Worm (Caenorhabditis elegans) whole organism, L4 larva: ENCODE results near the gene Y39A1A.24.

Source experiments
- Y105C5A.15 ChIP-seq: fragments of 200-800 bp; sonication (Bioruptor generic); IDR thresholded peaks from 2 replicates; pipeline ENCODE4 v1.3.6; 2022; ENCODE audit warnings: missing genetic modification characterization, missing compliant biosample characterization
- Y75B8A.6 ChIP-seq: fragments of 200-800 bp; sonication (Bioruptor generic); IDR thresholded peaks from 2 replicates; pipeline ENCODE4 v1.3.6; 2022; ENCODE audit warnings: missing genetic modification reagents, missing genetic modification characterization, missing compliant biosample characterization
- aha-1 ChIP-seq: fragments of 150-350 bp; peaks from one replicate; lab custom pipeline; 2014; ENCODE audit warnings: missing biosample characterization, missing genetic modification characterization
- ceh-44 ChIP-seq: fragments of 200-800 bp; sonication (Bioruptor generic); IDR thresholded peaks from 2 replicates; pipeline ENCODE4 v1.3.6; 2022; ENCODE audit warnings: missing genetic modification reagents, missing genetic modification characterization, missing compliant biosample characterization
- ctbp-1 ChIP-seq: fragments of 200-800 bp; sonication (Bioruptor generic); IDR thresholded peaks from 2 replicates; pipeline ENCODE4 v1.3.6; 2022; ENCODE audit warnings: missing genetic modification reagents, missing genetic modification characterization, missing compliant biosample characterization
- egl-27 ChIP-seq: sonication (generic microtip); optimal IDR thresholded peaks from 3 replicates; lab custom pipeline; 2017; ENCODE audit warnings: missing biosample characterization, missing genetic modification reagents, missing genetic modification characterization
- hlh-30 ChIP-seq: sonication (generic microtip); optimal IDR thresholded peaks from 2 replicates; lab custom pipeline; 2017; ENCODE audit warnings: antibody characterized with exemption, mild to moderate bottlenecking, missing genetic modification characterization, missing compliant biosample characterization; ENCODE audit not compliant: insufficient read depth
- hmg-1.1 ChIP-seq: fragments of 200-800 bp; sonication (Bioruptor generic); IDR thresholded peaks from 2 replicates; pipeline ENCODE4 v1.3.6; 2022; ENCODE audit warnings: missing genetic modification reagents, missing genetic modification characterization, missing compliant biosample characterization
- lin-1 ChIP-seq: fragments of 200-800 bp; sonication (Bioruptor generic); IDR thresholded peaks from 2 replicates; pipeline ENCODE4 v1.3.6; 2022; ENCODE audit warnings: missing genetic modification reagents, missing genetic modification characterization, missing compliant biosample characterization
- lin-29 ChIP-seq: fragments of 200-800 bp; sonication (Bioruptor generic); IDR thresholded peaks from 2 replicates; pipeline ENCODE4 v1.3.6; 2022; ENCODE audit warnings: missing genetic modification reagents, missing genetic modification characterization, missing compliant biosample characterization
- lsy-2 ChIP-seq, 2 experiments: fragments of 150-350 bp in 1 of 2; sonication (generic microtip) in 1 of 2; optimal IDR thresholded peaks; 2 replicates each; lab custom pipeline; 2014 to 2017; ENCODE audit warnings: missing biosample characterization in 2 of 2, missing genetic modification characterization in 2 of 2
- mdl-1 ChIP-seq, 2 experiments: fragments of 150-350 bp in 1 of 2; sonication (generic microtip) in 1 of 2; optimal IDR thresholded peaks; 2 replicates each; lab custom pipeline; 2014 to 2017; ENCODE audit warnings: missing biosample characterization in 2 of 2, missing genetic modification characterization in 2 of 2
- mep-1 ChIP-seq: fragments of 150-350 bp; sonication (generic microtip); optimal IDR thresholded peaks from 3 replicates; lab custom pipeline; 2014; ENCODE audit warnings: missing biosample characterization, missing genetic modification characterization
- mxl-3 ChIP-seq: fragments of 200-800 bp; sonication (Bioruptor generic); optimal IDR thresholded peaks from 2 replicates; lab custom pipeline; 2018; ENCODE audit warnings: mild to moderate bottlenecking, missing genetic modification characterization, missing compliant biosample characterization
- nhr-111 ChIP-seq: fragments of 200-800 bp; sonication (Bioruptor generic); optimal IDR thresholded peaks from 2 replicates; lab custom pipeline; 2018; ENCODE audit warnings: mild to moderate bottlenecking, missing genetic modification characterization, missing compliant biosample characterization
- nhr-25 ChIP-seq: sonication (generic microtip); optimal IDR thresholded peaks from 2 replicates; lab custom pipeline; 2017; ENCODE audit warnings: missing genetic modification characterization, mild to moderate bottlenecking, missing compliant biosample characterization, antibody characterized with exemption, moderate library complexity, borderline replicate concordance; ENCODE audit not compliant: insufficient read depth
- nhr-28 ChIP-seq: fragments of 150-350 bp; optimal IDR thresholded peaks from 2 replicates; lab custom pipeline; 2014; ENCODE audit warnings: missing biosample characterization, missing genetic modification characterization
- php-3 ChIP-seq: fragments of 200-800 bp; sonication (Bioruptor generic); IDR thresholded peaks from 2 replicates; pipeline ENCODE4 v1.3.6; 2022; ENCODE audit warnings: missing genetic modification reagents, missing genetic modification characterization, missing compliant biosample characterization
- unc-62 ChIP-seq, 3 experiments: fragments of 150-350 bp in 1 of 3; sonication (generic microtip); optimal IDR thresholded peaks in 2 of 3; peaks in 1 of 3; 1 replicate in 1 of 3; 2 replicates in 2 of 3; lab custom pipeline; 2014 to 2017; ENCODE audit warnings: missing biosample characterization in 3 of 3, missing genetic modification characterization in 3 of 3, missing genetic modification reagents in 3 of 3, missing genotype in 1 of 3

The Y39A1A.24 gene

ce11 chrIII:10657661-10658060, 45.2 kb downstream of the Y39A1A.24 start:
- TF ChIP-seq mep-1 (tag; lab: Kevin White, UChicago) = no peak
- no peak for TF ChIP-seq nhr-25
- no peak for TF ChIP-seq egl-27 (tag; lab: Kevin White, UChicago)
- no peak for TF ChIP-seq lin-29 (GFP tag; lab: Robert Waterston, UW)
- no peak for TF ChIP-seq Y105C5A.15 (GFP tag; lab: Robert Waterston, UW)
- no peak for TF ChIP-seq Y75B8A.6 (GFP tag; lab: Robert Waterston, UW)
- 0 out of 2 replicates have a peak, but pooled peaks have one; percentile 18 for TF ChIP-seq hmg-1.1 (GFP tag; lab: Robert Waterston, UW)
- no peak for TF ChIP-seq lsy-2 (tag; optimal IDR thresholded peaks at IDR 0.05; lab: Kevin White, UChicago)
- peak in 1 of 2 experiments; percentile 7 for TF ChIP-seq unc-62 (GFP tag; optimal IDR thresholded peaks at IDR 0.05 in 1 of 2; lab: Kevin White, UChicago)
- no peak for TF ChIP-seq unc-62 (tag; optimal IDR thresholded peaks at IDR 0.05; lab: Kevin White, UChicago)
- peak; percentile 75 for TF ChIP-seq aha-1 (tag; lab: Kevin White, UChicago)
- TF ChIP-seq, all 104 proteins: peak for 3

ce11 chrIII:10658394-10658793, 46.0 kb downstream of the Y39A1A.24 start:
- TF ChIP-seq nhr-111 (GFP tag; lab: Kevin White, UChicago) = no peak
- TF ChIP-seq aha-1 (tag; lab: Kevin White, UChicago) = peak; percentile 64

- TF ChIP-seq mxl-3 (GFP tag; lab: Kevin White, UChicago) = peak; percentile 28
- TF ChIP-seq nhr-25 = peak; percentile 41
- peak in 1 of 2 experiments; percentile 43 for TF ChIP-seq mdl-1 (tag; optimal IDR thresholded peaks at IDR 0.05; lab: Kevin White, UChicago)
- no peak for TF ChIP-seq ctbp-1 (GFP tag; lab: Robert Waterston, UW)
- TF ChIP-seq lin-1 = no peak
- no peak for TF ChIP-seq egl-27 (tag; lab: Kevin White, UChicago)
- no peak for TF ChIP-seq php-3 (GFP tag; lab: Robert Waterston, UW)
- peak; percentile 44 for TF ChIP-seq nhr-28 (tag; lab: Kevin White, UChicago)
- TF ChIP-seq aha-1 (tag; lab: Kevin White, UChicago) = peak; percentile 83
- no peak for TF ChIP-seq ceh-44
- peak; percentile 26 for TF ChIP-seq hlh-30 (tag; lab: Kevin White, UChicago)
- peak in 1 of 2 experiments; percentile 66 for TF ChIP-seq unc-62 (GFP tag; optimal IDR thresholded peaks at IDR 0.05 in 1 of 2; lab: Kevin White, UChicago)
- no peak for TF ChIP-seq unc-62 (tag; optimal IDR thresholded peaks at IDR 0.05; lab: Kevin White, UChicago)
These were observed 48.9 kb downstream of the Y39A1A.24 start for ce11 chrIII:10661292-10661691.
